Worm (Caenorhabditis elegans) whole organism, L2 larva: ENCODE data around the gene F54E4.4.

ENCODE experiments used
- alr-1 ChIP-seq: fragments of 150-350 bp; optimal IDR thresholded peaks from 2 replicates; lab custom pipeline; 2014; ENCODE audit warnings: missing biosample characterization, missing genetic modification characterization
- aly-2 ChIP-seq: fragments of 150-350 bp; optimal IDR thresholded peaks from 2 replicates; lab custom pipeline; 2014; ENCODE audit warnings: missing biosample characterization, missing genetic modification characterization
- ama-1 ChIP-seq: fragments of 150-350 bp; optimal IDR thresholded peaks from 2 replicates; lab custom pipeline; 2018; ENCODE audit warnings: inconsistent platforms
- unc-55 ChIP-seq: fragments of 150-350 bp; sonication (generic microtip); optimal IDR thresholded peaks from 3 replicates; lab custom pipeline; 2014; ENCODE audit warnings: missing biosample characterization, missing genetic modification reagents, missing genetic modification characterization

ce11 chrX:14664028-14664427, 18.7 kb upstream of the F54E4.4 start, which contains the start of gene C26G2.2:
- TF ChIP-seq ama-1 = no peak
- no peak for TF ChIP-seq aly-2 (tag; lab: Kevin White, UChicago)
- no peak for TF ChIP-seq alr-1
- no peak for TF ChIP-seq unc-55 (GFP tag; lab: Kevin White, UChicago)
